Worm (Caenorhabditis elegans): ENCODE results near the gene fbxa-118.

DNA sequence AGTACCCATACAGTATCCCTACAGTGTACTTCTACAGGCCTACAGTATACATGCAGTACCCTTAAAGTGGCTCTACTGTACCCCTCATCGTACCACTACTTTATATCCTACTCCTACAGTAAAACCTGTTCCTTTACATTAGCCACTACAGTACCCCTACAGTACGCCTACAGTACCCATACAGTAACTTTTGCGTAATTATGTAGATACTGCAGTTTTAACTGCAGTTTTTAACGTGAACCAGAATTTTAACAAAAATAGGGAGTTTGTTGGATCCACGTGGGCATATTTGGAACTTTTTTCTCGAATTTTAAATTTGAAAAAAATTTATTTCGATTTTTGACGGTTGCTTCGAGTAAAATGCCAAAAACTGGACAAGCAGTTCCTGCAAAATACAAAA is 33.8 kb downstream of the fbxa-118 start, which contains the start of gene W04E12.4:
- TF ChIP-seq ztf-11 (tag; optimal IDR thresholded peaks at IDR 0.05) (no peak), ham-2 (GFP tag; optimal IDR thresholded peaks at IDR 0.05) (no peak), sptf-1 (tag; optimal IDR thresholded peaks at IDR 0.05) (no peak), unc-62 (GFP tag; optimal IDR thresholded peaks at IDR 0.05) (no peak), unc-39 (tag; optimal IDR thresholded peaks at IDR 0.05) (no peak), pha-4 (tag; optimal IDR thresholded peaks at IDR 0.05) (no peak)
